Worm (Caenorhabditis elegans): ENCODE results near the gene F52D10.4.

F52D10.4 gene

ce11 chrX:11656519-11657006 lies 39.3 kb downstream of the F52D10.4 start, which contains the start of gene T04F8.2 (continued):
- TF ChIP-seq ceh-20 (GFP tag; IDR thresholded peaks at IDR 0.05) (peak; percentile 49; the same call in 1 of the 2 replicates), nhr-41 (GFP tag; IDR thresholded peaks at IDR 0.05) (no peak), duxl-1 (tag; optimal IDR thresholded peaks at IDR 0.05; ENCODE audit: poor library complexity) (no peak), zip-2 (tag; optimal IDR thresholded peaks at IDR 0.05) (no peak), ctbp-1 (GFP tag; IDR thresholded peaks at IDR 0.05) (no peak), pha-4 (GFP tag; IDR thresholded peaks at IDR 0.05) (no peak), pha-4 (tag; optimal IDR thresholded peaks at IDR 0.05) (peak; percentile 78), F37D6.2 (tag; optimal IDR thresholded peaks at IDR 0.05) (no peak), Y75B8A.6 (GFP tag; IDR thresholded peaks at IDR 0.05) (no peak), snpc-4 (tag; optimal IDR thresholded peaks at IDR 0.05) (no peak), snpc-1.2 (GFP tag; IDR thresholded peaks at IDR 0.05) (no peak), nhr-48 (tag; optimal IDR thresholded peaks at IDR 0.05) (peak; percentile 16), nhr-25 (tag; optimal IDR thresholded peaks at IDR 0.05; ENCODE audit: borderline replicate concordance, insufficient read depth) (peak; percentile 57), mep-1 (tag; optimal IDR thresholded peaks at IDR 0.05) (peak; percentile 82), pqm-1 (tag; optimal IDR thresholded peaks at IDR 0.05) (peak; percentile 27), lsy-2 (tag; optimal IDR thresholded peaks at IDR 0.05) (peak in 1 of 2 experiments; percentile 77), cey-2 (tag; optimal IDR thresholded peaks at IDR 0.05; ENCODE audit: borderline replicate concordance, insufficient read depth) (no peak), nhr-11 (tag; optimal IDR thresholded peaks at IDR 0.05) (peak; percentile 60), hif-1 (tag; optimal IDR thresholded peaks at IDR 0.05) (peak in 1 of 2 experiments; percentile 43), nhr-28 (tag; optimal IDR thresholded peaks at IDR 0.05) (peak; percentile 98), ceh-82 (tag; optimal IDR thresholded peaks at IDR 0.05) (no peak), nhr-237 (tag; optimal IDR thresholded peaks at IDR 0.05) (no peak), mxl-3 (GFP tag; optimal IDR thresholded peaks at IDR 0.05) (peak; percentile 3), mdt-29 (GFP tag; IDR thresholded peaks at IDR 0.05) (no peak), lir-3 (tag; optimal IDR thresholded peaks at IDR 0.05) (no peak), skn-1 (tag; optimal IDR thresholded peaks at IDR 0.05) (no peak), fos-1 (tag; optimal IDR thresholded peaks at IDR 0.05) (no peak), dpl-1 (GFP tag; optimal IDR thresholded peaks at IDR 0.05) (peak; percentile 42), egl-43 (GFP tag; IDR thresholded peaks at IDR 0.05) (no peak), T26A8.4 (GFP tag; IDR thresholded peaks at IDR 0.05) (no peak), gei-8 (GFP tag; optimal IDR thresholded peaks at IDR 0.05) (no peak), tra-1 (GFP tag; IDR thresholded peaks at IDR 0.05) (0 out of 2 replicates have a peak, but pooled peaks have one; percentile 21), jun-1 (tag; optimal IDR thresholded peaks at IDR 0.05) (no peak), hlh-30 (tag; optimal IDR thresholded peaks at IDR 0.05; ENCODE audit: insufficient read depth) (peak; percentile 79), nhr-77 (tag; optimal IDR thresholded peaks at IDR 0.05) (peak; percentile 74), lin-39 (tag; optimal IDR thresholded peaks at IDR 0.05) (no peak), sdz-12 (GFP tag; optimal IDR thresholded peaks at IDR 0.05) (no peak), vab-7 (GFP tag; IDR thresholded peaks at IDR 0.05) (no peak), lin-13 (GFP tag; optimal IDR thresholded peaks at IDR 0.05) (peak; percentile 25), dmd-8 (GFP tag; IDR thresholded peaks at IDR 0.05) (no peak), lin-29 (GFP tag; IDR thresholded peaks at IDR 0.05) (no peak), aha-1 (tag) (no peak), tag-97 (GFP tag; IDR thresholded peaks at IDR 0.05) (no peak), saeg-2 (GFP tag; IDR thresholded peaks at IDR 0.05) (no peak), lin-1 (GFP tag; IDR thresholded peaks at IDR 0.05) (no peak), zfp-3 (GFP tag; conservative IDR thresholded peaks at IDR 0.05) (no peak), daf-19 (GFP tag; conservative IDR thresholded peaks at IDR 0.05) (no peak), aly-2 (tag; optimal IDR thresholded peaks at IDR 0.05) (no peak), ceh-28 (tag; optimal IDR thresholded peaks at IDR 0.05) (no peak), hlh-11 (tag; optimal IDR thresholded peaks at IDR 0.05) (peak; percentile 65), D1046.2 (GFP tag; IDR thresholded peaks at IDR 0.05) (no peak), spr-1 (tag; optimal IDR thresholded peaks at IDR 0.05) (no peak)
